Fruit fly (Drosophila melanogaster) whole organism, embryonic: ENCODE data around the gene CG6569.

Experiments used
- Atf-2 ChIP-seq: fragments of 200-800 bp; sonication (Bioruptor generic); optimal IDR thresholded peaks from 2 replicates; lab custom pipeline; 2016; ENCODE audit warnings: missing biosample characterization, missing genetic modification characterization
- Atf6 ChIP-seq: fragments of 200-800 bp; sonication (Bioruptor generic); IDR thresholded peaks from 2 replicates; pipeline ENCODE4 v1.3.6; 2022; ENCODE audit warnings: missing biosample characterization, missing genetic modification characterization
- Awh ChIP-seq: fragments of 200-800 bp; sonication (Bioruptor generic); IDR thresholded peaks from 2 replicates; pipeline ENCODE4, ENCODE4 v1.3.6; 2022; ENCODE audit warnings: missing biosample characterization, missing genetic modification characterization
- BtbVII ChIP-seq: fragments of 200-800 bp; sonication (Bioruptor generic); optimal IDR thresholded peaks from 3 replicates; lab custom pipeline; 2017; ENCODE audit warnings: missing biosample characterization, mild to moderate bottlenecking, missing genetic modification characterization
- Bteb2 ChIP-seq: fragments of 200-800 bp; sonication (Bioruptor generic); optimal IDR thresholded peaks from 2 replicates; lab custom pipeline; 2016; ENCODE audit warnings: missing biosample characterization, missing genetic modification characterization
- CG10274 ChIP-seq: fragments of 200-800 bp; sonication (Bioruptor generic); optimal IDR thresholded peaks from 3 replicates; lab custom pipeline; 2017; ENCODE audit warnings: missing biosample characterization, mild to moderate bottlenecking, missing genetic modification characterization
- CG10543 ChIP-seq: fragments of 200-800 bp; sonication (Bioruptor generic); optimal IDR thresholded peaks from 3 replicates; lab custom pipeline; 2017; ENCODE audit warnings: missing biosample characterization, mild to moderate bottlenecking, missing genetic modification characterization, moderate library complexity
- CG14710 ChIP-seq: fragments of 200-800 bp; sonication (Bioruptor generic); optimal IDR thresholded peaks from 3 replicates; lab custom pipeline; 2019; ENCODE audit warnings: missing biosample characterization, mild to moderate bottlenecking, missing genetic modification characterization, moderate library complexity
- CG15601 ChIP-seq: fragments of 200-800 bp; sonication (Bioruptor generic); optimal IDR thresholded peaks from 3 replicates; lab custom pipeline; 2019; ENCODE audit warnings: missing biosample characterization, mild to moderate bottlenecking, missing genetic modification characterization, moderate library complexity
- CG2712 ChIP-seq: fragments of 200-800 bp; optimal IDR thresholded peaks from 3 replicates; lab custom pipeline; 2019; ENCODE audit warnings: missing biosample characterization, mild to moderate bottlenecking, missing genetic modification characterization, moderate library complexity
- CG31365 ChIP-seq: fragments of 200-800 bp; sonication (Bioruptor generic); optimal IDR thresholded peaks from 2 replicates; lab custom pipeline; 2018; ENCODE audit warnings: missing biosample characterization, mild to moderate bottlenecking, missing genetic modification characterization
- CG33557 ChIP-seq: fragments of 200-800 bp; sonication (Bioruptor generic); optimal IDR thresholded peaks from 2 replicates; lab custom pipeline; 2019; ENCODE audit warnings: missing biosample characterization, mild to moderate bottlenecking, missing genetic modification characterization, moderate library complexity
- CG34376 ChIP-seq: fragments of 200-800 bp; sonication (Bioruptor generic); optimal IDR thresholded peaks from 2 replicates; lab custom pipeline; 2018; ENCODE audit warnings: missing biosample characterization, mild to moderate bottlenecking, missing genetic modification characterization
- CG42726 ChIP-seq: fragments of 200-800 bp; sonication (Bioruptor generic); IDR thresholded peaks from 2 replicates; pipeline ENCODE4 v1.3.6; 2022; ENCODE audit warnings: missing biosample characterization, missing genetic modification characterization; ENCODE audit not compliant: partially characterized antibody
- CG6175 ChIP-seq: fragments of 200-800 bp; sonication (Bioruptor generic); IDR thresholded peaks from 3 replicates; pipeline ENCODE4 v1.3.6; 2022; ENCODE audit warnings: missing biosample characterization, missing genetic modification characterization
- CG7839 ChIP-seq: fragments of 200-800 bp; sonication (Bioruptor generic); optimal IDR thresholded peaks from 3 replicates; lab custom pipeline; 2018; ENCODE audit warnings: missing biosample characterization, mild to moderate bottlenecking, missing genetic modification characterization, moderate library complexity
- CG7963 ChIP-seq: fragments of 200-800 bp; sonication (Bioruptor generic); IDR thresholded peaks from 3 replicates; pipeline ENCODE4 v1.3.6; 2022; ENCODE audit warnings: missing biosample characterization, missing genetic modification characterization; ENCODE audit not compliant: partially characterized antibody
- CG9437 ChIP-seq: fragments of 200-800 bp; sonication (Bioruptor generic); optimal IDR thresholded peaks from 2 replicates; lab custom pipeline; 2018; ENCODE audit warnings: missing biosample characterization, mild to moderate bottlenecking, missing genetic modification characterization
- CTCF ChIP-seq: fragments of 200-800 bp; sonication (Bioruptor generic); optimal IDR thresholded peaks from 2 replicates; lab custom pipeline; 2017; ENCODE audit warnings: missing biosample characterization, mild to moderate bottlenecking, missing genetic modification characterization, moderate library complexity
- Chrac-16 ChIP-seq: fragments of 200-800 bp; sonication (Bioruptor generic); optimal IDR thresholded peaks from 3 replicates; lab custom pipeline; 2016; ENCODE audit warnings: missing biosample characterization, missing genetic modification characterization
- Dll ChIP-seq: fragments of 200-800 bp; sonication (Bioruptor generic); IDR thresholded peaks from 4 replicates; pipeline ENCODE4 v1.3.6; 2022; ENCODE audit warnings: missing biosample characterization, missing genetic modification characterization; ENCODE audit not compliant: partially characterized antibody
- Gsc ChIP-seq: fragments of 200-800 bp; sonication (Bioruptor generic); IDR thresholded peaks from 2 replicates; pipeline ENCODE4 v1.3.6; 2022; ENCODE audit warnings: missing biosample characterization, missing genetic modification characterization
- HLH4C ChIP-seq: fragments of 200-800 bp; sonication (Bioruptor generic); IDR thresholded peaks from 3 replicates; pipeline ENCODE4 v1.3.6; 2022; ENCODE audit warnings: missing biosample characterization, missing genetic modification characterization; ENCODE audit not compliant: partially characterized antibody
- HLH54F ChIP-seq: fragments of 200-800 bp; sonication (Bioruptor generic); optimal IDR thresholded peaks from 3 replicates; lab custom pipeline; 2016; ENCODE audit warnings: missing biosample characterization, missing genetic modification characterization
- Hr39 ChIP-seq: fragments of >200 bp; optimal IDR thresholded peaks from 2 replicates; lab custom pipeline; 2017
- Hsf ChIP-seq: fragments of 200-800 bp; sonication (Bioruptor generic); optimal IDR thresholded peaks from 3 replicates; lab custom pipeline; 2016; ENCODE audit warnings: missing biosample characterization, missing genetic modification characterization
- MBD-R2 ChIP-seq: fragments of 200-800 bp; sonication (Bioruptor generic); IDR thresholded peaks from 2 replicates; pipeline ENCODE4 v1.3.6; 2022; ENCODE audit warnings: missing biosample characterization, missing genetic modification characterization
- Max ChIP-seq: fragments of 200-800 bp; sonication (Bioruptor generic); optimal IDR thresholded peaks from 2 replicates; lab custom pipeline; 2016; ENCODE audit warnings: missing biosample characterization, mild to moderate bottlenecking, missing genetic modification characterization
- Meics ChIP-seq: fragments of 200-800 bp; sonication (Bioruptor generic); optimal IDR thresholded peaks from 2 replicates; lab custom pipeline; 2017; ENCODE audit warnings: missing biosample characterization, mild to moderate bottlenecking, missing genetic modification characterization
- Myb ChIP-seq: fragments of 200-800 bp; sonication (Bioruptor generic); optimal IDR thresholded peaks from 2 replicates; lab custom pipeline; 2016; ENCODE audit warnings: missing biosample characterization, missing genetic modification characterization
- Optix ChIP-seq: fragments of 200-800 bp; sonication (Bioruptor generic); IDR thresholded peaks from 3 replicates; pipeline ENCODE4 v1.3.6; 2022; ENCODE audit warnings: missing biosample characterization, missing genetic modification characterization
- Six4 ChIP-seq: fragments of 200-800 bp; sonication (Bioruptor generic); optimal IDR thresholded peaks from 2 replicates; lab custom pipeline; 2016; ENCODE audit warnings: missing biosample characterization, missing genetic modification characterization
- Xrp1 ChIP-seq: fragments of 200-800 bp; sonication (Bioruptor generic); IDR thresholded peaks from 2 replicates; pipeline ENCODE4 v1.3.6; 2022; ENCODE audit warnings: missing biosample characterization, missing genetic modification characterization
- amos ChIP-seq: fragments of 200-800 bp; sonication (Bioruptor generic); IDR thresholded peaks from 2 replicates; pipeline ENCODE4 v1.3.6; 2022; ENCODE audit warnings: missing biosample characterization, missing genetic modification characterization; ENCODE audit not compliant: partially characterized antibody
- croc ChIP-seq: fragments of 200-800 bp; sonication (Bioruptor generic); conservative IDR thresholded peaks from 3 replicates; pipeline ENCODE4 v1.3.6; 2022; ENCODE audit warnings: missing biosample characterization, missing genetic modification characterization
- dmrt11E ChIP-seq: fragments of 200-800 bp; sonication (Bioruptor generic); optimal IDR thresholded peaks from 3 replicates; lab custom pipeline; 2018; ENCODE audit warnings: missing biosample characterization, mild to moderate bottlenecking, missing genetic modification characterization, moderate library complexity
- esg ChIP-seq: fragments of 200-800 bp; sonication (Bioruptor generic); conservative IDR thresholded peaks from 2 replicates; pipeline ENCODE4 v1.3.6; 2022; ENCODE audit warnings: missing biosample characterization, missing genetic modification characterization
- gsb-n ChIP-seq: fragments of 200-800 bp; sonication (Bioruptor generic); optimal IDR thresholded peaks from 3 replicates; lab custom pipeline; 2018; ENCODE audit warnings: missing biosample characterization, mild to moderate bottlenecking, missing genetic modification characterization
- hkb ChIP-seq, 2 experiments: fragments of 200-800 bp in 1 of 2; fragments of >200 bp in 1 of 2; sonication (Bioruptor generic) in 1 of 2; IDR thresholded peaks in 1 of 2; optimal IDR thresholded peaks in 1 of 2; 2 replicates each; pipeline versions ENCODE4 v1.3.6 to Lab custom; 2017 to 2022; ENCODE audit warnings: missing biosample characterization in 1 of 2, missing genetic modification characterization in 1 of 2
- lbe ChIP-seq: fragments of 200-800 bp; sonication (Bioruptor generic); optimal IDR thresholded peaks from 2 replicates; lab custom pipeline; 2016; ENCODE audit warnings: missing biosample characterization, mild to moderate bottlenecking, missing genetic modification characterization
- maf-S ChIP-seq: fragments of 200-800 bp; sonication (Bioruptor generic); optimal IDR thresholded peaks from 2 replicates; lab custom pipeline; 2016; ENCODE audit warnings: missing biosample characterization, missing genetic modification characterization
- nau ChIP-seq: fragments of 200-800 bp; sonication (Bioruptor generic); optimal IDR thresholded peaks from 3 replicates; lab custom pipeline; 2017; ENCODE audit warnings: missing biosample characterization, mild to moderate bottlenecking, missing genetic modification characterization, missing genetic modification reagents
- odd ChIP-seq: fragments of 200-800 bp; sonication (Bioruptor generic); optimal IDR thresholded peaks from 2 replicates; lab custom pipeline; 2017; ENCODE audit warnings: missing biosample characterization, mild to moderate bottlenecking, missing genetic modification characterization
- row ChIP-seq: fragments of 200-800 bp; sonication (Bioruptor generic); IDR thresholded peaks from 3 replicates; pipeline ENCODE4 v1.3.6; 2022; ENCODE audit warnings: missing biosample characterization, missing genetic modification characterization
- sc ChIP-seq, 3 experiments: fragments of >200 bp in 2 of 3; fragments of 200-800 bp in 1 of 3; sonication (Bioruptor generic) in 1 of 3; optimal IDR thresholded peaks; 2 replicates in 2 of 3; 3 replicates in 1 of 3; lab custom pipeline; 2017; ENCODE audit warnings: mild to moderate bottlenecking in 1 of 3, missing biosample characterization in 1 of 3, missing genetic modification characterization in 1 of 3, missing genetic modification reagents in 1 of 3
- tap ChIP-seq: fragments of 200-800 bp; optimal IDR thresholded peaks from 3 replicates; lab custom pipeline; 2019; ENCODE audit warnings: missing biosample characterization, mild to moderate bottlenecking, missing genetic modification characterization, moderate library complexity
- tin ChIP-seq: fragments of 200-800 bp; sonication (Bioruptor generic); optimal IDR thresholded peaks from 3 replicates; lab custom pipeline; 2016; ENCODE audit warnings: missing biosample characterization, missing genetic modification characterization
- tll ChIP-seq, 2 experiments: fragments of 200-800 bp in 1 of 2; fragments of >200 bp in 1 of 2; sonication (Bioruptor generic) in 1 of 2; optimal IDR thresholded peaks; 2 replicates each; lab custom pipeline; 2017 to 2019; ENCODE audit warnings: missing biosample characterization in 2 of 2, missing genetic modification characterization in 2 of 2, mild to moderate bottlenecking in 1 of 2, moderate library complexity in 1 of 2
- toy ChIP-seq: fragments of 200-800 bp; sonication (Bioruptor generic); IDR thresholded peaks from 2 replicates; pipeline ENCODE4 v1.3.6; 2022; ENCODE audit warnings: missing biosample characterization, missing genetic modification characterization
- zf30C ChIP-seq: fragments of 200-800 bp; sonication (Bioruptor generic); optimal IDR thresholded peaks from 3 replicates; lab custom pipeline; 2018; ENCODE audit warnings: missing biosample characterization, mild to moderate bottlenecking, missing genetic modification characterization

The CG6569 gene

dm6 chr3R:21848987-21849442 is 18.7 kb downstream of the CG6569 start:
- TF ChIP-seq CG2712 (tag; lab: Kevin White, UChicago): peak; percentile 86
- no peak for TF ChIP-seq CG10543 (GFP tag; lab: Kevin White, UChicago)
- TF ChIP-seq Xrp1 (GFP tag; lab: Robert Waterston, UW): peak; percentile 71
- peak; percentile 69 for TF ChIP-seq CG33557 (GFP tag; lab: Kevin White, UChicago)
- TF ChIP-seq CG31365 (tag; lab: Kevin White, UChicago): no peak
- TF ChIP-seq odd: peak; percentile 51
- no peak for TF ChIP-seq amos (GFP tag; lab: Robert Waterston, UW)
- 0 out of 2 replicates have a peak, but pooled peaks have one; percentile 9 for TF ChIP-seq esg (GFP tag; lab: Robert Waterston, UW)
- TF ChIP-seq Bteb2 (GFP tag; lab: Kevin White, UChicago): peak; percentile 14
- peak; percentile 74 for TF ChIP-seq tin
- TF ChIP-seq Atf6 (GFP tag; lab: Robert Waterston, UW): no peak
- TF ChIP-seq Max (GFP tag; lab: Kevin White, UChicago): peak; percentile 57
- TF ChIP-seq zf30C (GFP tag; lab: Kevin White, UChicago): no peak
- peak; percentile 74 for TF ChIP-seq row
- TF ChIP-seq Six4 (GFP tag; lab: Kevin White, UChicago): peak; percentile 75
- TF ChIP-seq Hsf (GFP tag; lab: Kevin White, UChicago): peak; percentile 73
- TF ChIP-seq gsb-n (tag; lab: Kevin White, UChicago): peak; percentile 56
- TF ChIP-seq sc (optimal IDR thresholded peaks at IDR 0.05; lab: Kevin White, UChicago): no peak
- TF ChIP-seq sc (GFP tag; optimal IDR thresholded peaks at IDR 0.05; lab: Kevin White, UChicago): peak; percentile 53
- no peak for TF ChIP-seq tll (GFP tag; optimal IDR thresholded peaks at IDR 0.05; lab: Kevin White, UChicago)
- no peak for TF ChIP-seq hkb (optimal IDR thresholded peaks at IDR 0.05; lab: Kevin White, UChicago)
- no peak for TF ChIP-seq hkb (GFP tag; IDR thresholded peaks at IDR 0.05; lab: Robert Waterston, UW)
- no peak for TF ChIP-seq CG6175
- TF ChIP-seq maf-S (GFP tag; lab: Kevin White, UChicago): peak; percentile 26
- TF ChIP-seq nau (GFP tag; lab: Kevin White, UChicago): peak; percentile 53
- TF ChIP-seq dmrt11E (tag; lab: Kevin White, UChicago): peak; percentile 82
- TF ChIP-seq CG14710 (tag; lab: Kevin White, UChicago): peak; percentile 85
- peak; percentile 56 for TF ChIP-seq CG15601
- peak; percentile 86 for TF ChIP-seq CG7839
- TF ChIP-seq CG42726 (GFP tag; lab: Robert Waterston, UW): no peak
- peak; percentile 32; the same call in 1 of the 3 replicates for TF ChIP-seq croc (GFP tag; lab: Robert Waterston, UW)
- TF ChIP-seq HLH54F (GFP tag; lab: Kevin White, UChicago): peak; percentile 32
- peak; percentile 51 for TF ChIP-seq Atf-2
- TF ChIP-seq CG34376 (GFP tag; lab: Kevin White, UChicago): no peak
- no peak for TF ChIP-seq CG7963 (GFP tag; lab: Robert Waterston, UW)
- TF ChIP-seq Myb (GFP tag; lab: Kevin White, UChicago): peak; percentile 39
- no peak for TF ChIP-seq MBD-R2
- peak; percentile 37 for TF ChIP-seq CTCF (GFP tag; lab: Kevin White, UChicago)
- TF ChIP-seq Awh (GFP tag; lab: Robert Waterston, UW): no peak
- no peak for TF ChIP-seq Optix (GFP tag; lab: Robert Waterston, UW)
- peak; percentile 66 for TF ChIP-seq Meics
- peak; percentile 79 for TF ChIP-seq CG9437
- TF ChIP-seq CG10274: peak; percentile 50
- TF ChIP-seq BtbVII (GFP tag; lab: Kevin White, UChicago): peak; percentile 45
- TF ChIP-seq Chrac-16 (GFP tag; lab: Kevin White, UChicago): peak; percentile 54
- TF ChIP-seq Gsc: no peak
- TF ChIP-seq toy (GFP tag; lab: Robert Waterston, UW): no peak
- TF ChIP-seq lbe: peak; percentile 89
- TF ChIP-seq Dll (GFP tag; lab: Robert Waterston, UW): no peak
- TF ChIP-seq tap (tag; lab: Kevin White, UChicago): peak; percentile 36
- no peak for TF ChIP-seq Hr39
- TF ChIP-seq HLH4C (GFP tag; lab: Robert Waterston, UW): no peak
